Worm (Caenorhabditis elegans) whole organism, L4 larva: Measurements from ENCODE around the gene C54F6.12.
A peak's percentile ranks its signal among the peaks of the same experiment; 100 is the strongest.
"Not testable (repeated sequence)": the region's sequence is repeated elsewhere in the genome, so short reads cannot be mapped to it uniquely, and the experiment has no call there.

ENCODE experiments used
- D1046.2 ChIP-seq: fragments of 200-800 bp; sonication (Bioruptor generic); IDR thresholded peaks from 2 replicates; pipeline ENCODE4 v1.3.6; 2022; ENCODE audit warnings: missing genetic modification characterization, missing compliant biosample characterization
- F10B5.3 ChIP-seq: sonication (generic microtip); optimal IDR thresholded peaks from 2 replicates; lab custom pipeline; 2016; ENCODE audit warnings: mild to moderate bottlenecking, missing genetic modification characterization, missing compliant biosample characterization
- F26F4.8 ChIP-seq: fragments of 200-800 bp; sonication (Bioruptor generic); conservative IDR thresholded peaks from 2 replicates; pipeline ENCODE4 v1.3.6; 2022; ENCODE audit warnings: missing genetic modification characterization, missing compliant biosample characterization
- F37D6.2 ChIP-seq: sonication (generic microtip); optimal IDR thresholded peaks from 2 replicates; lab custom pipeline; 2016; ENCODE audit warnings: mild to moderate bottlenecking, missing genetic modification characterization, missing compliant biosample characterization
- F49E8.2 ChIP-seq: sonication (generic microtip); optimal IDR thresholded peaks from 2 replicates; lab custom pipeline; 2016; ENCODE audit warnings: missing compliant biosample characterization, mild to moderate bottlenecking, missing genetic modification characterization, borderline replicate concordance
- R02D3.7 ChIP-seq: fragments of 150-350 bp; sonication (generic microtip); optimal IDR thresholded peaks from 3 replicates; lab custom pipeline; 2014; ENCODE audit warnings: missing biosample characterization, missing genetic modification characterization
- T26A8.4 ChIP-seq: fragments of 200-800 bp; sonication (Bioruptor generic); IDR thresholded peaks from 2 replicates; pipeline ENCODE4 v1.3.6; 2022; ENCODE audit warnings: missing genetic modification characterization, missing compliant biosample characterization
- ZK337.2 ChIP-seq: fragments of 200-800 bp; sonication (Bioruptor generic); IDR thresholded peaks from 2 replicates; pipeline ENCODE4 v1.3.6; 2022; ENCODE audit warnings: missing genetic modification reagents, missing genetic modification characterization, missing compliant biosample characterization
- aha-1 ChIP-seq: fragments of 150-350 bp; peaks from one replicate; lab custom pipeline; 2014; ENCODE audit warnings: missing biosample characterization, missing genetic modification characterization
- ceh-44 ChIP-seq: fragments of 200-800 bp; sonication (Bioruptor generic); IDR thresholded peaks from 2 replicates; pipeline ENCODE4 v1.3.6; 2022; ENCODE audit warnings: missing genetic modification reagents, missing genetic modification characterization, missing compliant biosample characterization
- ceh-82 ChIP-seq: sonication (generic microtip); optimal IDR thresholded peaks from 2 replicates; lab custom pipeline; 2017; ENCODE audit warnings: missing biosample characterization, missing genetic modification characterization
- daf-19 ChIP-seq: fragments of 200-800 bp; sonication (Bioruptor generic); conservative IDR thresholded peaks from 2 replicates; pipeline ENCODE4 v1.3.6; 2022; ENCODE audit warnings: missing genetic modification characterization, missing compliant biosample characterization
- daf-8 ChIP-seq: fragments of 200-800 bp; sonication (Bioruptor generic); IDR thresholded peaks from 2 replicates; pipeline ENCODE4 v1.3.6; 2022; ENCODE audit warnings: missing genetic modification characterization, missing compliant biosample characterization
- duxl-1 ChIP-seq: sonication (generic microtip); optimal IDR thresholded peaks from 2 replicates; lab custom pipeline; 2016; ENCODE audit warnings: mild to moderate bottlenecking, missing genetic modification characterization, moderate library complexity, missing compliant biosample characterization; ENCODE audit not compliant: poor library complexity
- egl-43 ChIP-seq: fragments of 200-800 bp; sonication (Bioruptor generic); IDR thresholded peaks from 2 replicates; pipeline ENCODE4 v1.3.6; 2022; ENCODE audit warnings: missing genetic modification reagents, missing genetic modification characterization, missing compliant biosample characterization
- lim-7 ChIP-seq: fragments of 200-800 bp; sonication (Bioruptor generic); IDR thresholded peaks from 2 replicates; pipeline ENCODE4 v1.3.6; 2022; ENCODE audit warnings: missing genetic modification characterization, missing compliant biosample characterization
- lin-13 ChIP-seq: fragments of 150-350 bp; optimal IDR thresholded peaks from 2 replicates; lab custom pipeline; 2014; ENCODE audit warnings: missing biosample characterization, missing genetic modification reagents, missing genetic modification characterization
- lsy-2 ChIP-seq, 2 experiments: fragments of 150-350 bp in 1 of 2; sonication (generic microtip) in 1 of 2; optimal IDR thresholded peaks; 2 replicates each; lab custom pipeline; 2014 to 2017; ENCODE audit warnings: missing biosample characterization in 2 of 2, missing genetic modification characterization in 2 of 2
- madf-5 ChIP-seq, 2 experiments: fragments of 200-800 bp; sonication (Bioruptor generic); IDR thresholded peaks; 2 replicates each; pipeline ENCODE4 v1.3.6; 2022; ENCODE audit warnings: missing compliant biosample characterization in 2 of 2, missing genetic modification characterization in 2 of 2
- mdt-29 ChIP-seq: fragments of 200-800 bp; sonication (Bioruptor generic); IDR thresholded peaks from 2 replicates; pipeline ENCODE4 v1.3.6; 2022; ENCODE audit warnings: missing genetic modification reagents, missing genetic modification characterization, missing compliant biosample characterization
- mes-2 ChIP-seq: sonication (generic microtip); optimal IDR thresholded peaks from 2 replicates; lab custom pipeline; 2016; ENCODE audit warnings: missing genotype, mild to moderate bottlenecking, missing genetic modification characterization, missing compliant biosample characterization; ENCODE audit not compliant: poor library complexity, severe bottlenecking
- mxl-3 ChIP-seq: fragments of 200-800 bp; sonication (Bioruptor generic); optimal IDR thresholded peaks from 2 replicates; lab custom pipeline; 2018; ENCODE audit warnings: mild to moderate bottlenecking, missing genetic modification characterization, missing compliant biosample characterization
- nhr-111 ChIP-seq: fragments of 200-800 bp; sonication (Bioruptor generic); optimal IDR thresholded peaks from 2 replicates; lab custom pipeline; 2018; ENCODE audit warnings: mild to moderate bottlenecking, missing genetic modification characterization, missing compliant biosample characterization
- nhr-28 ChIP-seq: fragments of 150-350 bp; optimal IDR thresholded peaks from 2 replicates; lab custom pipeline; 2014; ENCODE audit warnings: missing biosample characterization, missing genetic modification characterization
- nhr-42 ChIP-seq: fragments of 200-800 bp; sonication (Bioruptor generic); IDR thresholded peaks from 2 replicates; pipeline ENCODE4 v1.3.6; 2022; ENCODE audit warnings: missing genetic modification characterization, missing compliant biosample characterization
- nhr-6 ChIP-seq: fragments of 150-350 bp; optimal IDR thresholded peaks from 2 replicates; lab custom pipeline; 2014; ENCODE audit warnings: missing biosample characterization, missing genetic modification characterization
- nhr-76 ChIP-seq: fragments of 150-350 bp; optimal IDR thresholded peaks from 2 replicates; lab custom pipeline; 2014; ENCODE audit warnings: missing biosample characterization, missing genetic modification characterization
- sdz-12 ChIP-seq: fragments of 200-800 bp; sonication (Bioruptor generic); optimal IDR thresholded peaks from 2 replicates; lab custom pipeline; 2018; ENCODE audit warnings: mild to moderate bottlenecking, missing genetic modification characterization, missing compliant biosample characterization
- set-16 ChIP-seq: fragments of 200-800 bp; sonication (Bioruptor generic); IDR thresholded peaks from 2 replicates; pipeline ENCODE4 v1.3.6; 2022; ENCODE audit warnings: missing genetic modification reagents, missing genetic modification characterization, missing compliant biosample characterization
- skn-1 ChIP-seq: fragments of 150-350 bp; optimal IDR thresholded peaks from 2 replicates; lab custom pipeline; 2014; ENCODE audit warnings: missing biosample characterization, missing genetic modification characterization
- unc-130 ChIP-seq: sonication (generic microtip); optimal IDR thresholded peaks from 2 replicates; lab custom pipeline; 2016; ENCODE audit warnings: missing genetic modification reagents, missing genetic modification characterization, missing compliant biosample characterization
- unc-39 ChIP-seq: sonication (generic microtip); optimal IDR thresholded peaks from 2 replicates; lab custom pipeline; 2017; ENCODE audit warnings: missing biosample characterization, missing genetic modification characterization
- unc-62 ChIP-seq, 3 experiments: fragments of 150-350 bp in 1 of 3; sonication (generic microtip); optimal IDR thresholded peaks in 2 of 3; peaks in 1 of 3; 1 replicate in 1 of 3; 2 replicates in 2 of 3; lab custom pipeline; 2014 to 2017; ENCODE audit warnings: missing biosample characterization in 3 of 3, missing genetic modification characterization in 3 of 3, missing genetic modification reagents in 3 of 3, missing genotype in 1 of 3
- vab-7 ChIP-seq: fragments of 200-800 bp; sonication (Bioruptor generic); IDR thresholded peaks from 2 replicates; pipeline ENCODE4 v1.3.6; 2022; ENCODE audit warnings: missing genetic modification reagents, missing genetic modification characterization, missing compliant biosample characterization
- ztf-11 ChIP-seq: fragments of 150-350 bp; optimal IDR thresholded peaks from 2 replicates; lab custom pipeline; 2014; ENCODE audit warnings: missing biosample characterization, missing genetic modification characterization

Gene C54F6.12

ce11 chrV:7514939-7515338 lies 23.0 kb downstream of the C54F6.12 start, which contains the start of gene srb-18:
Gene srb-18 (plus strand): TSS chrV:7515239.
- TF ChIP-seq unc-62 (GFP tag; optimal IDR thresholded peaks at IDR 0.05 in 1 of 2; lab: Kevin White, UChicago) (no peak), unc-62 (tag; optimal IDR thresholded peaks at IDR 0.05; lab: Kevin White, UChicago) (no peak), T26A8.4 (GFP tag; lab: Robert Waterston, UW) (no peak), D1046.2 (GFP tag; lab: Robert Waterston, UW) (no peak), vab-7 (GFP tag; lab: Robert Waterston, UW) (no peak), ZK337.2 (GFP tag; lab: Robert Waterston, UW) (no peak), nhr-111 (GFP tag; lab: Kevin White, UChicago) (no peak), F10B5.3 (tag; lab: Kevin White, UChicago) (no peak), unc-130 (GFP tag; lab: Kevin White, UChicago) (no peak), lsy-2 (tag; optimal IDR thresholded peaks at IDR 0.05; lab: Kevin White, UChicago) (no peak), nhr-6 (tag; lab: Kevin White, UChicago) (no peak), set-16 (no peak), mdt-29 (GFP tag; lab: Robert Waterston, UW) (no peak), madf-5 (GFP tag; IDR thresholded peaks at IDR 0.05; lab: Robert Waterston, UW) (no peak), lim-7 (GFP tag; lab: Robert Waterston, UW) (no peak)

DNA sequence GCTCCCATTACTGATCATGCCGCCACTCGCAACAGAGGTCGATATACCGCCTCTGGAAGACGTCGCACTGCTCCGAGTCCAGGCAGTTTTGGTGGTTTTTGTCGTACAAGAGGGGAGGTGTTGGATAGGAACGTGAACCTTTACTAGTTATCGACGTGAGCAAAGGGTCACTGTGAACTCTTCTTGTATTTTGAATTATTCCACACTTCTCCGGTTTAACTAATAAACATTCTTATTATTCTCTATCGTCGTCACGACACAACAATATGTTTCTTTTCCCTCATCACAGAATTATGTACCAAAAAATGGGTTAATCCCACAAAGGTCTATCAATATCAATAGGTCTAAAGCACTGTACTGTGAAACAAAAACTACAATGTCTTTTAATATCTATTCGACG lies 26.5 kb downstream of the C54F6.12 start, which contains the start of gene nhr-171:
TSS of gene nhr-171 (plus strand) at position 301 of the 400 bp plus-strand sequence.
- not testable (repeated sequence) for TF ChIP-seq nhr-76; vab-7 (GFP tag; lab: Robert Waterston, UW); nhr-42

DNA sequence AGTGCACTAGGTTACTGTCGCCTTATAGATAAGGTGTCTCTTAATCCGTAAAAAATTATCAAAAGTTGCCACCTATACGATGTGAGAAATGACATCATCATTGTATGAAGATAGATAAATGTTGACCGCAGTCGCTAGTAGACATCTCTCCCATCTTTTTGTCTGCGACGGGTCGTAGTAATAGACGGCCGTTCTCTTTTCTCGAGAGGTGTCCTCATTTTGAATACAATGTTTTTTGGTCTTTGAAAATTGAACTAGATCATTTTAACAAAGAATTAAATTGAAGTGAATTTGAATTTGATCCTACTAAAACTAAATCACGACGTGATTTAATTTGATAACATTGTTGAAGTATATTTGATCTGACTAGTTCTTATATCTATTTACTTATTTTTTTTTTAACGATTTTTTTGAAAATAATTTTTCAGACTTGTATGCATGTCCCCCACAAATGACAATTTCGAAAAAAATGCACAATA lies 29.3 kb downstream of the C54F6.12 start, which contains the start of the genes str-31 and nhr-172:
TSS of gene str-31 (minus strand) at position 101 of the 479 bp plus-strand sequence.
TSS of gene nhr-172 (plus strand) at position 429 of the 479 bp plus-strand sequence.
- TF ChIP-seq F26F4.8 (GFP tag; lab: Robert Waterston, UW) (no peak), D1046.2 (GFP tag; lab: Robert Waterston, UW) (no peak), F49E8.2 (tag; lab: Kevin White, UChicago) (no peak), aha-1 (tag; lab: Kevin White, UChicago) (no peak), lim-7 (GFP tag; lab: Robert Waterston, UW) (no peak), ceh-82 (tag; lab: Kevin White, UChicago) (no peak), F37D6.2 (no peak), lin-13 (GFP tag; lab: Kevin White, UChicago) (no peak), unc-39 (tag; lab: Kevin White, UChicago) (no peak), daf-8 (no peak), skn-1 (tag; lab: Kevin White, UChicago) (no peak), sdz-12 (GFP tag; lab: Kevin White, UChicago) (no peak), egl-43 (GFP tag; lab: Robert Waterston, UW) (no peak)

DNA sequence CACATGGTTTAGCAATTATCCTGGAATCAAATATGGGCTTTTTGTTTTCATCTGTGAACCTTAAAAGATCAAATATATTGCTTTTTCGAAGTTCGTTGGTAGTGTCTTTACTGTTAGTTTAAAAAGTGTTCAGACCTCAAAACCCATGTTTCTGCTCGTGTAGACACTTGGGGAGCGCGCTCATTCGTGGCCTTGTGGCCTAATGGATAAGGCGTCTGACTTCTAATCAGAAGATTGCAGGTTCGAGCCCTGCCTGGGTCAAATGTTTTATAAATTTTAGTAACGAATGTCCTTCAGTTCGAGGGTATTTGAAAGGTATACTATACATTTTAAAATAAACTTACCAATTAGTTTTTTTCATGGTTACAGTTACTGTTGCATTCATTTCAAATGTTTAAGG lies 31.7 kb downstream of the C54F6.12 start:
- no peak for TF ChIP-seq mxl-3 (GFP tag; lab: Kevin White, UChicago)
- 0 out of 2 replicates have a peak, but pooled peaks have one; percentile 3 for TF ChIP-seq ceh-44

ce11 chrV:7504271-7504670 lies 33.6 kb downstream of the C54F6.12 start, which contains the start of gene srh-229:
Gene srh-229 (minus strand): TSS chrV:7504371.
- no peak for TF ChIP-seq vab-7 (GFP tag; lab: Robert Waterston, UW)
- no peak for TF ChIP-seq mes-2 (tag; lab: Kevin White, UChicago)
- no peak for TF ChIP-seq daf-19
- no peak for TF ChIP-seq F10B5.3 (tag; lab: Kevin White, UChicago)
- no peak for TF ChIP-seq R02D3.7
- TF ChIP-seq nhr-28 (tag; lab: Kevin White, UChicago) = no peak
- TF ChIP-seq ztf-11 (tag; lab: Kevin White, UChicago) = no peak
- no peak for TF ChIP-seq mdt-29 (GFP tag; lab: Robert Waterston, UW)
- no peak for TF ChIP-seq duxl-1 (tag; lab: Kevin White, UChicago)
- no peak for TF ChIP-seq D1046.2 (GFP tag; lab: Robert Waterston, UW)
